Worm (Caenorhabditis elegans) whole organism, L2 larva: Measurements from ENCODE around the gene clec-213.

Experiments used
- F13H6.1 ChIP-seq: sonication (generic microtip); optimal IDR thresholded peaks from 2 replicates; lab custom pipeline; 2016; ENCODE audit warnings: missing genetic modification characterization, missing compliant biosample characterization
- R02D3.7 ChIP-seq: fragments of 150-350 bp; optimal IDR thresholded peaks from 2 replicates; lab custom pipeline; 2014; ENCODE audit warnings: missing biosample characterization, missing genetic modification characterization
- Y55F3AM.14 ChIP-seq: fragments of 200-800 bp; sonication (Bioruptor generic); optimal IDR thresholded peaks from 2 replicates; lab custom pipeline; 2018; ENCODE audit warnings: mild to moderate bottlenecking, missing genetic modification characterization, missing compliant biosample characterization
- alr-1 ChIP-seq: fragments of 150-350 bp; optimal IDR thresholded peaks from 2 replicates; lab custom pipeline; 2014; ENCODE audit warnings: missing biosample characterization, missing genetic modification characterization
- aly-2 ChIP-seq: fragments of 150-350 bp; optimal IDR thresholded peaks from 2 replicates; lab custom pipeline; 2014; ENCODE audit warnings: missing biosample characterization, missing genetic modification characterization
- blmp-1 ChIP-seq: sonication (generic microtip); optimal IDR thresholded peaks from 2 replicates; lab custom pipeline; 2017; ENCODE audit warnings: missing genetic modification characterization, mild to moderate bottlenecking, missing compliant biosample characterization, antibody characterized with exemption, moderate library complexity; ENCODE audit not compliant: insufficient read depth
- ceh-16 ChIP-seq: fragments of 150-350 bp; optimal IDR thresholded peaks from 2 replicates; lab custom pipeline; 2014; ENCODE audit warnings: missing biosample characterization, missing genetic modification characterization
- ceh-82 ChIP-seq: fragments of 150-350 bp; optimal IDR thresholded peaks from 2 replicates; lab custom pipeline; 2014; ENCODE audit warnings: missing biosample characterization, missing genetic modification characterization
- crh-2 ChIP-seq: sonication (generic microtip); optimal IDR thresholded peaks from 2 replicates; lab custom pipeline; 2017; ENCODE audit warnings: missing biosample characterization, missing genetic modification characterization
- dmd-4 ChIP-seq: sonication (generic microtip); optimal IDR thresholded peaks from 2 replicates; lab custom pipeline; 2017; ENCODE audit warnings: missing biosample characterization, missing genetic modification characterization
- egl-27 ChIP-seq: sonication (generic microtip); optimal IDR thresholded peaks from 3 replicates; lab custom pipeline; 2017; ENCODE audit warnings: missing biosample characterization, missing genetic modification reagents, missing genetic modification characterization
- elt-1 ChIP-seq: fragments of 150-350 bp; optimal IDR thresholded peaks from 2 replicates; lab custom pipeline; 2014; ENCODE audit warnings: missing biosample characterization, missing genetic modification characterization
- elt-3 ChIP-seq: sonication (generic microtip); optimal IDR thresholded peaks from 2 replicates; lab custom pipeline; 2017; ENCODE audit warnings: missing biosample characterization, missing genetic modification characterization
- fos-1 ChIP-seq: fragments of 150-350 bp; optimal IDR thresholded peaks from 2 replicates; lab custom pipeline; 2014; ENCODE audit warnings: missing biosample characterization, missing genetic modification characterization
- lin-11 ChIP-seq: fragments of 150-350 bp; sonication (generic microtip); optimal IDR thresholded peaks from 2 replicates; lab custom pipeline; 2014; ENCODE audit warnings: missing biosample characterization, missing genetic modification characterization, inconsistent platforms, mixed read lengths
- lin-39 ChIP-seq: fragments of 150-350 bp; optimal IDR thresholded peaks from 2 replicates; lab custom pipeline; 2014; ENCODE audit warnings: missing biosample characterization, missing genetic modification reagents, missing genetic modification characterization
- mbf-1 ChIP-seq: sonication (generic microtip); optimal IDR thresholded peaks from 2 replicates; lab custom pipeline; 2017; ENCODE audit warnings: missing biosample characterization, missing genetic modification characterization
- nhr-10 ChIP-seq: sonication (generic microtip); optimal IDR thresholded peaks from 2 replicates; lab custom pipeline; 2017; ENCODE audit warnings: missing biosample characterization, missing genetic modification characterization
- nhr-11 ChIP-seq: fragments of 150-350 bp; optimal IDR thresholded peaks from 2 replicates; lab custom pipeline; 2014; ENCODE audit warnings: missing biosample characterization, missing genetic modification characterization
- nhr-12 ChIP-seq: fragments of 150-350 bp; optimal IDR thresholded peaks from 2 replicates; lab custom pipeline; 2014; ENCODE audit warnings: missing biosample characterization, missing genetic modification characterization
- nhr-129 ChIP-seq: fragments of 150-350 bp; optimal IDR thresholded peaks from 2 replicates; lab custom pipeline; 2014; ENCODE audit warnings: missing biosample characterization, missing genetic modification characterization
- nhr-21 ChIP-seq: fragments of 150-350 bp; optimal IDR thresholded peaks from 2 replicates; lab custom pipeline; 2014; ENCODE audit warnings: missing biosample characterization, missing genetic modification characterization
- nhr-23 ChIP-seq: fragments of 150-350 bp; optimal IDR thresholded peaks from 2 replicates; lab custom pipeline; 2014; ENCODE audit warnings: missing biosample characterization, missing genetic modification reagents, missing genetic modification characterization
- nhr-6 ChIP-seq: fragments of 150-350 bp; optimal IDR thresholded peaks from 2 replicates; lab custom pipeline; 2014; ENCODE audit warnings: missing biosample characterization, missing genetic modification characterization
- nhr-77 ChIP-seq: fragments of 150-350 bp; optimal IDR thresholded peaks from 2 replicates; lab custom pipeline; 2014; ENCODE audit warnings: missing biosample characterization, missing genetic modification characterization
- peb-1 ChIP-seq: fragments of 150-350 bp; optimal IDR thresholded peaks from 2 replicates; lab custom pipeline; 2014; ENCODE audit warnings: missing biosample characterization, missing genetic modification characterization
- sem-4 ChIP-seq: fragments of 150-350 bp; optimal IDR thresholded peaks from 2 replicates; lab custom pipeline; 2014; ENCODE audit warnings: missing biosample characterization, missing genetic modification reagents, missing genetic modification characterization
- skn-1 ChIP-seq: sonication (generic microtip); optimal IDR thresholded peaks from 2 replicates; lab custom pipeline; 2017; ENCODE audit warnings: missing biosample characterization, missing genetic modification characterization
- sma-3 ChIP-seq: sonication (generic microtip); optimal IDR thresholded peaks from 2 replicates; lab custom pipeline; 2016; ENCODE audit warnings: missing genetic modification reagents, missing genetic modification characterization, missing compliant biosample characterization
- snpc-4 ChIP-seq: fragments of 150-350 bp; optimal IDR thresholded peaks from 2 replicates; lab custom pipeline; 2014; ENCODE audit warnings: missing biosample characterization, missing genetic modification characterization
- unc-39 ChIP-seq: fragments of 150-350 bp; optimal IDR thresholded peaks from 2 replicates; lab custom pipeline; 2014; ENCODE audit warnings: missing biosample characterization, missing genetic modification characterization
- zag-1 ChIP-seq: fragments of 150-350 bp; optimal IDR thresholded peaks from 2 replicates; lab custom pipeline; 2014; ENCODE audit warnings: missing biosample characterization, missing genetic modification characterization
- ztf-11 ChIP-seq: sonication (generic microtip); optimal IDR thresholded peaks from 2 replicates; lab custom pipeline; 2017; ENCODE audit warnings: missing biosample characterization, missing genetic modification characterization

The clec-213 gene

ce11 chrV:7603404-7603803 is 1.6 kb upstream of the clec-213 start, which contains the start of gene C50E3.11:
Gene C50E3.11 (minus strand): TSS chrV:7603486.
- TF ChIP-seq nhr-10 (tag; lab: Kevin White, UChicago) (no peak), mbf-1 (tag; lab: Kevin White, UChicago) (no peak), skn-1 (tag; lab: Kevin White, UChicago) (no peak), nhr-11 (tag; lab: Kevin White, UChicago) (no peak), alr-1 (tag; lab: Kevin White, UChicago) (no peak)

ce11 chrV:7609698-7610420 is 4.9 kb downstream of the clec-213 start, which contains the start of the genes folt-3 and clec-214:
Gene folt-3 (minus strand): TSS chrV:7609748.
Gene clec-214 (plus strand): TSS chrV:7610370.
- TF ChIP-seq elt-3 (tag; lab: Kevin White, UChicago): no peak
- no peak for TF ChIP-seq nhr-12 (tag; lab: Kevin White, UChicago)
- no peak for TF ChIP-seq peb-1 (tag; lab: Kevin White, UChicago)
- TF ChIP-seq alr-1 (tag; lab: Kevin White, UChicago): no peak

- TF ChIP-seq peb-1 (tag; lab: Kevin White, UChicago): no peak
- no peak for TF ChIP-seq lin-11 (tag; lab: Kevin White, UChicago)
Measured at ce11 chrV:7612044-7612443, 7.1 kb downstream of the clec-213 start, which contains the start of gene clec-215. Gene clec-215 (plus strand): TSS chrV:7612344.

ce11 chrV:7618114-7618513 is 13.2 kb downstream of the clec-213 start, which contains the start of gene C50E3.15:
Gene C50E3.15 (plus strand): TSS chrV:7618414.
- TF ChIP-seq nhr-129 (no peak), ceh-82 (tag; lab: Kevin White, UChicago) (no peak), sem-4 (tag; lab: Kevin White, UChicago) (no peak), sma-3 (GFP tag; lab: Kevin White, UChicago) (no peak), dmd-4 (no peak), zag-1 (tag; lab: Kevin White, UChicago) (no peak), lin-39 (no peak), blmp-1 (tag; lab: Kevin White, UChicago) (no peak), nhr-6 (tag; lab: Kevin White, UChicago) (no peak), elt-1 (tag; lab: Kevin White, UChicago) (no peak), Y55F3AM.14 (GFP tag; lab: Kevin White, UChicago) (no peak), alr-1 (tag; lab: Kevin White, UChicago) (no peak), nhr-77 (tag; lab: Kevin White, UChicago) (no peak)

ce11 chrV:7622011-7622465 is 17.1 kb downstream of the clec-213 start, which contains the start of gene C50E3.12:
Gene C50E3.12 (minus strand): TSS chrV:7622061.
- TF ChIP-seq ceh-82 (tag; lab: Kevin White, UChicago): no peak
- TF ChIP-seq dmd-4: no peak
- no peak for TF ChIP-seq snpc-4
- no peak for TF ChIP-seq elt-3 (tag; lab: Kevin White, UChicago)
- TF ChIP-seq nhr-21 (tag; lab: Kevin White, UChicago): no peak
- TF ChIP-seq nhr-23 (tag; lab: Kevin White, UChicago): no peak
- no peak for TF ChIP-seq crh-2 (tag; lab: Kevin White, UChicago)
- no peak for TF ChIP-seq aly-2
- no peak for TF ChIP-seq nhr-77 (tag; lab: Kevin White, UChicago)
- TF ChIP-seq egl-27 (tag; lab: Kevin White, UChicago): no peak
- no peak for TF ChIP-seq sem-4 (tag; lab: Kevin White, UChicago)
- TF ChIP-seq lin-39: no peak
- TF ChIP-seq F13H6.1 (tag; lab: Kevin White, UChicago): no peak
- no peak for TF ChIP-seq fos-1
- TF ChIP-seq ztf-11 (tag; lab: Kevin White, UChicago): no peak
- TF ChIP-seq nhr-11 (tag; lab: Kevin White, UChicago): no peak
- no peak for TF ChIP-seq unc-39 (tag; lab: Kevin White, UChicago)
- TF ChIP-seq R02D3.7 (tag; lab: Kevin White, UChicago): no peak
- TF ChIP-seq alr-1 (tag; lab: Kevin White, UChicago): no peak
- TF ChIP-seq ceh-16 (tag; lab: Kevin White, UChicago): no peak
